Fruit fly (Drosophila melanogaster): ENCODE results near the gene meru.
A peak's percentile ranks its signal among the peaks of the same experiment; 100 is the strongest.

Gene meru

dm6 chr3L:15813988-15814387 lies 29.9 kb downstream of the meru start (continued):
- TF ChIP-seq CG5180 (GFP tag; optimal IDR thresholded peaks at IDR 0.05) (peak; percentile 16), CG2678 (tag; optimal IDR thresholded peaks at IDR 0.05) (peak; percentile 64), CG10543 (GFP tag; optimal IDR thresholded peaks at IDR 0.05) (peak; percentile 73), dati (GFP tag; IDR thresholded peaks at IDR 0.05) (no peak), Nf-YC (tag; optimal IDR thresholded peaks at IDR 0.05) (peak; percentile 23), knrl (GFP tag; IDR thresholded peaks at IDR 0.05; ENCODE audit: partially characterized antibody) (no peak), CG17385 (GFP tag; optimal IDR thresholded peaks at IDR 0.05) (peak; percentile 38), Hand (GFP tag; optimal IDR thresholded peaks at IDR 0.05) (peak; percentile 38), nau (GFP tag; optimal IDR thresholded peaks at IDR 0.05) (peak; percentile 55), shn (GFP tag; optimal IDR thresholded peaks at IDR 0.05) (no peak), zen (tag; optimal IDR thresholded peaks at IDR 0.05) (no peak), D19B (GFP tag; optimal IDR thresholded peaks at IDR 0.05) (no peak), dan (GFP tag; IDR thresholded peaks at IDR 0.05) (no peak), CG11504 (tag; optimal IDR thresholded peaks at IDR 0.05) (no peak), CG17361 (GFP tag; IDR thresholded peaks at IDR 0.05) (no peak), CG6654 (GFP tag; optimal IDR thresholded peaks at IDR 0.05) (no peak), peb (GFP tag; IDR thresholded peaks at IDR 0.05) (no peak), CG7987 (GFP tag; optimal IDR thresholded peaks at IDR 0.05) (peak; percentile 37), CG13296 (GFP tag; optimal IDR thresholded peaks at IDR 0.05) (peak; percentile 82), tap (tag; optimal IDR thresholded peaks at IDR 0.05) (peak; percentile 36), Dad (GFP tag; optimal IDR thresholded peaks at IDR 0.05) (no peak), CG6854 (GFP tag; optimal IDR thresholded peaks at IDR 0.05) (peak; percentile 67), bowl (GFP tag; IDR thresholded peaks at IDR 0.05) (no peak), fd3F (GFP tag; optimal IDR thresholded peaks at IDR 0.05) (peak; percentile 21), CG9817 (tag; optimal IDR thresholded peaks at IDR 0.05) (no peak), PHDP (tag; optimal IDR thresholded peaks at IDR 0.05) (peak; percentile 34), Abd-B (GFP tag; optimal IDR thresholded peaks at IDR 0.05) (no peak), CG15479 (GFP tag; optimal IDR thresholded peaks at IDR 0.05) (no peak), z (GFP tag; IDR thresholded peaks at IDR 0.05) (no peak), Lpt (GFP tag; optimal IDR thresholded peaks at IDR 0.05) (no peak), YL-1 (GFP tag; optimal IDR thresholded peaks at IDR 0.05) (no peak), cwo (GFP tag; optimal IDR thresholded peaks at IDR 0.05) (peak; percentile 61), CG4820 (GFP tag; optimal IDR thresholded peaks at IDR 0.05) (no peak), Ssrp (tag; optimal IDR thresholded peaks at IDR 0.05) (no peak), CG18619 (GFP tag; optimal IDR thresholded peaks at IDR 0.05) (peak; percentile 0), CG12299 (tag; optimal IDR thresholded peaks at IDR 0.05) (peak; percentile 48), Fer3 (tag; optimal IDR thresholded peaks at IDR 0.05) (peak; percentile 53), mam (GFP tag; optimal IDR thresholded peaks at IDR 0.05) (no peak), CG6765 (GFP tag; optimal IDR thresholded peaks at IDR 0.05) (peak; percentile 76), Sox100B (GFP tag; optimal IDR thresholded peaks at IDR 0.05) (peak; percentile 32), CG9609 (GFP tag; optimal IDR thresholded peaks at IDR 0.05) (no peak), CG6813 (GFP tag; optimal IDR thresholded peaks at IDR 0.05) (peak; percentile 75), zfh2 (GFP tag; optimal IDR thresholded peaks at IDR 0.05) (no peak), CG18262 (tag; optimal IDR thresholded peaks at IDR 0.05) (no peak), grau (tag; optimal IDR thresholded peaks at IDR 0.05) (peak; percentile 8), MTF-1 (GFP tag; optimal IDR thresholded peaks at IDR 0.05; ENCODE audit: borderline replicate concordance) (peak; percentile 4), Meics (GFP tag; optimal IDR thresholded peaks at IDR 0.05) (peak; percentile 57), CG34224 (GFP tag; IDR thresholded peaks at IDR 0.05; ENCODE audit: partially characterized antibody) (no peak), Stat92E (GFP tag; optimal IDR thresholded peaks at IDR 0.05) (no peak), Atf6 (GFP tag; IDR thresholded peaks at IDR 0.05) (peak; percentile 47; the same call in 1 of the 2 replicates)

Data from whole organism, embryonic.